Fruit fly (Drosophila melanogaster): ENCODE results near the gene TFAM.

TFAM gene

DNA sequence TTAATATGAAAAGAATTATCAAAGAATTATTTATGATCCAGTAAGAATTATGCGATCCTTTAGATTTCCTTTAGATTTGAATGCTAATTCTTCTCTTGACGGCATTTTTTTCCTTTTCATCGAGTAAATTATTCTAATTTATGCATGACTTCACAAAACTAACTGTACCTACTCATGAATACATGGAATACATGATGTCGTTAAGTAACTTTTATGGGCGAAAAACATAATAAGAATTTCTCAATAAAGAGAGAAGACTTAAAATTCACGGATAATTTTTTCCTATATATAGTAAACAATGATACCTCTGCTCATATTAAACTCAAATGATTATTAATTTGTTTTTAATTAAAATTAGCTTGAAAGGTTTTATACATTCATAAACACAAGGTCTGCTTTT, 19.1 kb upstream of the TFAM start:
- no peak for TF ChIP-seq noc (tag; optimal IDR thresholded peaks at IDR 0.05)

DNA sequence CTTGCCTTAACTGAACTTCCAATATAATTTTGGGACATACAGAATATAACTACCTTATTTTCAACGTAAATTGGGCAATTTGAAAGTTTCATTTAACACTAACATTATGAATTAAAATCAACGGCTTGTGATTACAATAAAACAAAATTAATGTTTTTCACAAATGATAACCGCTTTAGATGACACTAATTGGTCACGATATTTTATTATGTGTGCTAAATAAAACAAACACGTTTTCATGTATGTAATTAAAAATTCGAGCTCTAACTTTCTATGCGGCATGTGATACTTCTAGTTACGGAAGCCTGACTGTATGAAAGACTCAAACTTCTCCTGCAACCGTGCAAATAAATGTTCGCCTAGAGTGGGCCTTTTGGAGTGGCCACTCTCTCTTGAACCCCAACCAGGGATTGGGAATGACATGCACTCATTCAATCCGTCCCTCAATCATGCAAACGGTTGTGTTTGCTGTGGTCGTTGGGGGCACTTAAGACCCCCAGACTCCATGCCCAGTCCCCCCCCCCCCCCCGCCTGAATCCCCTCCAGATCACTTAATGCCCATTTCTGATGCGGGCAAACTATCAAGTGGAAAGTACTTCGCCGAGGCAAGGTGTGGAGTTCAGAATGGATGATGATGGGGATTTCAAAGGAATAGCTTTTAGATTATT, 18.5 kb upstream of the TFAM start:
- TF ChIP-seq noc (tag; optimal IDR thresholded peaks at IDR 0.05) = no peak

DNA sequence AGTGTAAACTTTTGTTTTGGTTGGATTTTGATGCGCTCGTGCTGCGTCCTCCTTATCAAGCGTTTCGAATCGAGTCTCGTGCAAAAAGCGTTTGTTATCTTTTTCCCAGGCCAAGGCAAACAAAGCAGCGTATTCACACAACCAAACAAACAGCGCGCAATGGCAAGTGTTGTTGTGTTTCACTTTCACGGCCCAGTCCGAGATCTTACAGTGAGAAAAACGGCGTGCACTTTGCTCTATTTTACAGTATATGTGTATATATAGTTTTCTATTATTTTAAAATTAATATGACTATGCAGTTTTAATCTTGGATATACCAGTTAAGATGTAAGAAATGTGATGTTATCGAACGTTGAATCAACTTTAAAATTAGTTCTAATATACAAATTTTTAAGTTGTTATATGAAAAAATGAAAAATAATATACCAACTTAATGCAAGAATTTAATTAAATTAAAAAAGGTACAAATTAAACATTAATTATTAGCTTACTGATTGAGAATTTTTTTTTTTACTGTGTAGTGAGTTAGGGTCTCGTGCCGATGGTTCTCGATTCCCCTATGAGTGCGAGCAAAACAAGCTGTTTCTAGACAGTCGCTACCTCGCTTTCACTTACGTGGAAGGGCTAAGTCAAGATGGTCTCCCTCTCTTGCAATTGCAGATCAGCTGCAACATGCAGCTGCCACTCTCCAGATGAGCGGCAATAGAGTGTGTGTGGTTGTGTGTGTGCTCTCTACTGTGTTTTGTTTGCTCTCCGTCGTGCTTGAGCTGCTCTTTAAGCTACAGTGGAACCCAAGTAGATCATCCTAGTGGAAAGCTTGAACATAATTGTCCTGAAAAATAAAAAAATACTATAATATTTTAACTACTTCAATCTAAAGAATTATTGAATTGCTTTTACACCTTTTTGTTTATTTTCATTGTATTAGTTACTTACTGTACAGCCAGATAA, 17.7 kb upstream of the TFAM start:
- TF ChIP-seq noc (tag; optimal IDR thresholded peaks at IDR 0.05) = peak; percentile 91

DNA sequence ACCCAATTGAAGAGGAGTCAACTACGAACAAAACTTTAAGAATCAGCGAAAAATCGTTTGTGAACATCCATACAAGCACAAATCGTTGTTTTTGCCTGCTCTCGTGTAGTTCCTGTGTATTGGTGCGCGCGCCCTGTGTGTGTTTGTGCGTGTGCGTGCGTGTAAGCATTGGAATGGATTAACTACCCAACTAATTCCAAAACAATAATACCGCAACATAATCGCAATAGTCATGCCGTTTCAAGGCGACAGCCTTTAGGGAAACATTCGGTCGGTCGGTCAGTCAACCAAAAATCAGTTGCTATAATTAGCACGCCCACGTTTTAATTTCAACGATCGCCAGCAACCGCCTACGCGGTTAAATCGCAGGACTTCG, 16.6 kb upstream of the TFAM start:
- TF ChIP-seq noc (tag; optimal IDR thresholded peaks at IDR 0.05) = no peak

DNA sequence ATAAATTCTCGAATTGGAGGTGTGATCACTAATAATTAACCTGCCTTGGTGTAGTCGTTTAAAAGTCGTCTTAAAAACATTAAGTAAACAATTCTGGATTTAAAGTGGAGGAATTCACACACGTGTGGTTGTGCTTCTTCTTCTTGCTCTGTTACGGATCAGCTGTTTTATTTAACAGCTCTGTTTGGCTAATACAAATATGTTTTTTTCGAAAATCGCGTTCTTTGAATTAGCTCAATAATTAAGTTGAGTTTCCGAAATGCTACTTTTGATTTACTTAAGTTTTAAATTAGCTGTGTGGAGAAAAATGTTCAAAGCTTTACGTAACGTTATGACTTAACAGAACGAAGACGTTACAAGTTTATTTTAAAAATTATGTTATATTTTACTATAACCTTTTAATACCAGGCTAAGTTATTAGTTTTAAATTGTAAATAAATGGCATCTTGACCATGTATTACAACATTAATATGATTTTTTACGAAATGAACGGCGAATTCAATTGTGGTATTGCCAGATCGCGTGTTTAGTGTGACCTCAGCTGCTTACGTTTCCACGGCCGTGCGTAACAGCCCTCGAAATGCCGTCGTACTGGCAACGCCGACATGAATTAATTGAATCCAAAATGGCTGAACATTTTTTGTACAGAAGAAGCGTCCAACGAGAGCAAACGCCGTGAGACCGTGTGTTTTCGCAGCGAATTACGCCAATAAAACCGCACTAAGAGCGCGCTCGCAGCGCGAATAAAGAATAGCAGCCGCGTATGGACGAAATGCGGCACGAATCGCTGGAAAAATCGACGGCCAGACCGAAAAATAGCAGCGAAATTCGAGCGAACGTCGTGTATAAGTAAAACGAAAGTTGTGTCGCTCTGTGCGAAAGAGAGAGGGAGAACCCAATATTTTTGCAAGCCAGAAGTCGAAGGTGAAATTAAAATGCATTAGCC, 16.0 kb upstream of the TFAM start, which contains the start of the genes Pus1 and bon:
TSS of gene Pus1 (minus strand) at position 155 of the 946 bp plus-strand sequence.
TSS of gene bon (plus strand) at position 623 of the 946 bp plus-strand sequence.
- TF ChIP-seq noc (tag; optimal IDR thresholded peaks at IDR 0.05) = peak; percentile 1

DNA sequence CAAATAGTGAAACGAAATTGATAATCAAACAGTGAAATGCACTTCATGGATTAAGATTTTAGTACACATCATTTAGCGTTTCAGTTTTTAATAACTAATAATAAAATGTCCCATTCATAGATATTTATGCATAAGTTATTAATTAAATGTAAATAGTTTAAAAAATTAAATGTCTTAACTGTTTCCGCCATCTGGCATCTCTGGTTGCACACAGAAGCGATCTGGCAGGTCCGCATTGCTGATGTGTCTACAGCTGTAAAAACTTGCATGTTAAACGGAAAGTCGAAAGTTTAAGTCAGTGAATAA, 11.6 kb upstream of the TFAM start, which contains the start of gene Srp72:
TSS of gene Srp72 (plus strand) at position 232 of the 306 bp plus-strand sequence.
- TF ChIP-seq noc (tag; optimal IDR thresholded peaks at IDR 0.05) = peak; percentile 36

DNA sequence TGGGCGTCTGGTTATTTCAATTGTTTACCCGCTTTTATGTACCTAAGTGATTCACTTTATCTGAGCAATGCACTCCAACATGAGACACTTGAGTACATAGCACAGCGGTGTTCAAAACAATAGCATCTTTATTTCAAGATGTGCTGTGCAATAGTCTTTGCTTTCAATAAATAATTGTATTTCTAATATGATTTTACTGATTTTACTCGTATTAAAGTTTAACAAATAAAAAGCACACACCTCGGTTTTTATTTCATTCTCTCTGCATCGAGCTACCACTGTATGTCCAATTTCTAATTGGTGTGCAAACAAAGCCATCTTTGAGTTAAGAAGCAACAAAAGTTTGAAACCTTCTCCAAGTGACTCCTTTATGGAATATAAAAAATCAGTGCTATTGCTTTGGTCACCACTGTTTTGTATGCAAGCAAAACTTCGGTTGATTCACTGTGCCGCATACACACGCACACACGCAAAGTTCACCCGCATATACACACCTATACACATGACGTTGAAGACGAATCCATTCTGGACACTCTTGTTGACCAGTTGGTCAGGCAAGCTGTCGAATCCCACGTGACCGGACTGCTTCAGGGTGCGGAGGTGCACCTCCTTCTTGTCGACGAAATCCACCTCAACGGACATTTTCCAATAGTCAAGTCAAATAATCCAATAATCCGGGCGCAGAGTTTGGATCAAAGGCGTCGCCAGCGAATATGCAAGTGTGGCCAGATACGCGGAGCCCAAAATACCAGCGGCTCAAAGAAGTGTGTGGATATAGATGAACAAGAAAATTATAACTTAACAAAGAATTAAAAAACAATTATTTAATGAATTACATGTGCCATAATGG, 11.0 kb upstream of the TFAM start, which contains the start of gene Septin2:
TSS of gene Septin2 (minus strand) at position 727 of the 850 bp plus-strand sequence.
- peak; percentile 77 for TF ChIP-seq noc (tag; optimal IDR thresholded peaks at IDR 0.05)

DNA sequence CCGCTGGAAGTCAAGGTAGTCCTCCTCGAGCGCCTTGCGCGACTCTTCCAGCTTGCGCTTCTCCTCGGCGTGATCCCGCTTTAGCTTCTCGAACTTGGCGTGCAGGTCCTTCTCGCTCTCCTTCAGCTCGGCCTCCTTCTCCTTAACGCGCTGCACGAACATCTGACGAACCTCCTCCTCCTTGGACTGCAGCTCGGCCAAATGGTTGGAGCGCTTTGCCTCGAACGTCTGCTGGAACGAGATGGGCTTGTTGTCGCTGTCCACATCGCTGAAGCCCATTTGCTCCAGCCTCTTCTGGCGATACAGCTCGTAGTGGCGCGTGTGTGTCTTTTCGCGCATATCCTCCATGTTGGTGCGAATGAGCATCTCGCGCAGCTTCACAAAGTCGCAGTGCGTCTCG, 9.6 kb upstream of the TFAM start:
- no peak for TF ChIP-seq noc (tag; optimal IDR thresholded peaks at IDR 0.05)

DNA sequence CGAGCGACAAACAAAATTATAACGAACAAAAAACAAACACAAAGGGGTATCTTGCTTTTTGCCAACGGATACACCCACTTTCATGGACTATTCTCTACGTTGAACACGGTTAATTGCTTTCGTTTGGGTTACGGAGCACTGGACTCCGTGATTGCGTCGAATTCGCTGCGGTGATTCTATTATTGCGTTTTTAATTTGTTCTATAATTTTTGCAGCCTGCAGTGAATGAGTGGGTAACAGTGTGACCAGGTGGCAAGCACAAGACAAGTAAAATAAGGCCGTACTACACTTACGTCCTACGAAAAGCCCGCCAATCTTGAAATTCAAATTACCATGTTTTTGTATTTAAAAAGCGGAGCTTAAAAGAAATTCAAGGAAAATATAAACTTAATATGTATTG, 8.8 kb upstream of the TFAM start, which contains the start of gene CG16953:
TSS of gene CG16953 (minus strand) at position 268 of the 400 bp plus-strand sequence.
- TF ChIP-seq noc (tag; optimal IDR thresholded peaks at IDR 0.05) = no peak

DNA sequence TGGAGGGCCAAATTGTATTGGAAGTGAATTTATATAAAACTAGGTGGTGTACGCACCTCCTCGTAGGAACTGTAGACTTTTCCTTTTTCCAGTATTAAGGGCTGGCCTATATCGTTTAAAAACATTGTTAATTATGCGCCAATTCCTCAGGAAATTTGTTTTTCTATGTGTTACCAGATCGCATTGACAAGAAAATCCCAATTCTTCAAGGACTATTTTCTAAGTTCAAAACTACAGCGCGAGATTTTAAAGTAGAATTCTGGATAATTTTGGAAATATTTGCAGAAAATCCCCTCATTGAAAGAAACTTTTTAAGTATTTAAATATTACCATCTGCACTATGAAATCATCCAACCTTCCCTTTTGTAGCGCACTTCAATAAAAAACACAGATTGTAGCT, 4.6 kb upstream of the TFAM start, which contains the start of gene CG34008:
TSS of gene CG34008 (minus strand) at position 147 of the 400 bp plus-strand sequence.
- no peak for TF ChIP-seq noc (tag; optimal IDR thresholded peaks at IDR 0.05)

DNA sequence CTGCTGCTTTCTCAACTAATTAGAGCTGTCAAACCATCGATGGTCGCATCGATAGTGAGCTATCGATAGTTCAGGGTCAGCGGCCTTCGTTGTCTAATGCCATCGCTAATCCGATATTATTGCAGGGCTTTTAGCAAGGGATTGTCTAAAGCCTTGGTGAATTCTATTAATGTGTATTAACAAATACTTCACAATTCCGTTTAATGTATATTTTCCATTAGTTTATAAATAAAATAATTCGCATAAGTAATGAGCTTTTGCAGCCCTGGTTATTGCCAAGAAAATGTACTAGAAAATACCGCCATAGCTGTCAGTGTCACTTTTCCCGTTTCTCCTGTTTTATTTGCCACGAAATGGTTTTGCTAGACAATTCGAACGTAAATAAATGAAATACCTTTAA, 3.0 kb upstream of the TFAM start, which contains the start of the genes EloB and Srp14:
TSS of gene EloB (minus strand) at position 35 of the 400 bp plus-strand sequence.
TSS of gene Srp14 (plus strand) at position 300 of the 400 bp plus-strand sequence.
- peak; percentile 80 for TF ChIP-seq noc (tag; optimal IDR thresholded peaks at IDR 0.05)

DNA sequence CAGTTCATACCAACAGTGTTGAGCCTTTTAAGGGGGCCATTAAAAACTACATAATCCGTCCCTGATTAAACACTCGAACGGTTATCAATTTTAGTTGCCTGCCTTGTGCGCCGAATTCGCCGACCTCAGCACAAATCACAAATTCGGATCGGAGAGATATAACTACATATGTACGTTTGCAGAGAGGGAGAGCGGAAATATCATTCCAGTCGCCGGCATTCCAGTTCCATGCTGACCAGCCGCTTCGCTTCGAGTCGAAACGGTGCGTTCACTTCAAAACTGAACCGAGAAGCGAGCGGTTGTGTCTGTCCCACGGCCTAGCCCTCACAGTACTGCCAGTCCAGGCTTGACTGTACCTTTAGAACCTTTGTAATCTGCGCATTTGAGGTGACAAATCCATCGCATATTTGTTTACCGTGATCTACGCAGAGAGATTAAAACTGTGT, 2.3 kb downstream of the TFAM start:
- peak; percentile 72 for TF ChIP-seq noc (tag; optimal IDR thresholded peaks at IDR 0.05)

DNA sequence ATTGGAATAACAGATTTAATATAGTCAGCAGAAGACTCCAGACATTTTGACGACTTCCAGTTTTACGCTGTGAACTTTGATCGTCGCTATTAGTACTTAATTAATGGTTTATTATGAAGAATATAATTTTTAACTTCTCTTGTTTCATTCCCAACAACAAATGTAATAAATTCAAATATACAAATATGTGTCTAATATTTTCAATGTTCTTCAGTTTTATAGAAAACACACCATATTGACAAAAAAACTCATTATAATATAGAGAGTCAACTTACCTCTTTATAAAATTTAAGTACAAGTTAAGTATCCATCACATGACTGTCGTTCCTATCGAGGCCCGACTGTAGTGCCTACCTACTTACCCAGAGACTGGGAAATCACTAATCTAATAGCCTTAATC, 3.5 kb downstream of the TFAM start:
- TF ChIP-seq noc (tag; optimal IDR thresholded peaks at IDR 0.05) = no peak

DNA sequence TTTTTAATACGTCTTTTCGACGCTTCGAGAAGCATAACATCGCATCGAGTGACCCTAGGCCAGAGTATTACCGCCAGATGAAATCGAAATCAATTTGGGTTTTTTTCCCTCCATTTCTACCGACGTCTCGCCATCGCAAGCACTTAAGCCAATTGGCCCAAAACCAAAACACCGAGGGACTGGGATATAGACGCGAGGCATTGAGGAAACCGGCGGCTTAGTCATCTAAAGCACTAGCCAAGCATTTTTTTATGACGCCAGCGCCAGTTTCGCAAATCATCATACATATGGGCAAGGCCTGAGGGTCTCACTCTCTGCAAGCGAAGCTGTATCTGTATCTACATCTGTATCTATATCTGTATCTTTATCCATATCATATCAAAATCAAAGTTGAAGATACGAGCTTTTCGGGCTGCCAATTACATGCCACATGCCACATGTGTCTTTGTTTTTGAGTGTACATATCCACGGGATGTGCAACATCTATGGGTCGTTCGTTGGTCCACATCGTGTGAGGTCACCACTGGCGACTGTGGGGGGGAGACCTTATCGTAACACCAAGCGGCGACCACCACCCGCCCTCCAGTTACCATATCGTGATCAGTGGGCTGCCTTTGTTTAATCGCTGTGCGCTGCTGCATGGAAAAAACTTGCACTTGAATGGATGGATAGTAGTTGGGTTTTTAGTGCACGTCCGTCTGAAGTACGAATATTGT, 9.1 kb downstream of the TFAM start:
- TF ChIP-seq noc (tag; optimal IDR thresholded peaks at IDR 0.05) = no peak

Data from whole organism, larva.